Fruit fly (Drosophila melanogaster) whole organism, embryonic: ENCODE results near the gene CG14207.

Experiments used
- Abd-B ChIP-seq: fragments of 200-800 bp; sonication (Bioruptor generic); optimal IDR thresholded peaks from 2 replicates; lab custom pipeline; 2018; ENCODE audit warnings: missing biosample characterization, mild to moderate bottlenecking, missing genetic modification characterization, moderate library complexity
- Aef1 ChIP-seq: fragments of 200-800 bp; sonication (Bioruptor generic); IDR thresholded peaks from 3 replicates; pipeline ENCODE4 v1.3.6; 2022; ENCODE audit warnings: missing biosample characterization, missing genetic modification characterization
- CG11560 ChIP-seq: fragments of 200-800 bp; sonication (Bioruptor generic); IDR thresholded peaks from 3 replicates; pipeline ENCODE4 v1.3.6; 2022; ENCODE audit warnings: missing biosample characterization, missing genetic modification characterization
- CG1233 ChIP-seq: fragments of 200-800 bp; sonication (Bioruptor generic); optimal IDR thresholded peaks from 4 replicates; lab custom pipeline; 2018; ENCODE audit warnings: missing biosample characterization, mild to moderate bottlenecking, missing genetic modification characterization
- CG14014 ChIP-seq: fragments of 200-800 bp; sonication (Bioruptor generic); IDR thresholded peaks from 2 replicates; pipeline ENCODE4 v1.3.6; 2022; ENCODE audit warnings: missing biosample characterization, missing genetic modification characterization
- CG14710 ChIP-seq: fragments of 200-800 bp; sonication (Bioruptor generic); optimal IDR thresholded peaks from 3 replicates; lab custom pipeline; 2019; ENCODE audit warnings: missing biosample characterization, mild to moderate bottlenecking, missing genetic modification characterization, moderate library complexity
- CG15514 ChIP-seq: fragments of 200-800 bp; sonication (Bioruptor generic); optimal IDR thresholded peaks from 3 replicates; lab custom pipeline; 2017; ENCODE audit warnings: missing biosample characterization, missing genetic modification characterization, mild to moderate bottlenecking, moderate library complexity, missing genetic modification reagents
- CG17186 ChIP-seq: fragments of 200-800 bp; sonication (Bioruptor generic); optimal IDR thresholded peaks from 3 replicates; lab custom pipeline; 2017; ENCODE audit warnings: missing biosample characterization, missing genetic modification reagents, missing genetic modification characterization
- CG18011 ChIP-seq: fragments of 200-800 bp; sonication (Bioruptor generic); optimal IDR thresholded peaks from 2 replicates; lab custom pipeline; 2017; ENCODE audit warnings: missing biosample characterization, missing genetic modification characterization, mild to moderate bottlenecking, moderate library complexity, missing genotype
- CG18476 ChIP-seq: fragments of 200-800 bp; sonication (Bioruptor generic); optimal IDR thresholded peaks from 2 replicates; lab custom pipeline; 2016; ENCODE audit warnings: missing biosample characterization, mild to moderate bottlenecking, missing genetic modification characterization
- CG2202 ChIP-seq: fragments of 200-800 bp; sonication (Bioruptor generic); optimal IDR thresholded peaks from 2 replicates; lab custom pipeline; 2018; ENCODE audit warnings: missing biosample characterization, mild to moderate bottlenecking, missing genetic modification characterization
- CG3065 ChIP-seq: fragments of 200-800 bp; sonication (Bioruptor generic); optimal IDR thresholded peaks from 2 replicates; lab custom pipeline; 2016; ENCODE audit warnings: missing biosample characterization, missing genetic modification characterization
- CG34376 ChIP-seq: fragments of 200-800 bp; sonication (Bioruptor generic); optimal IDR thresholded peaks from 2 replicates; lab custom pipeline; 2018; ENCODE audit warnings: missing biosample characterization, mild to moderate bottlenecking, missing genetic modification characterization
- CG4328 ChIP-seq: fragments of 200-800 bp; sonication (Bioruptor generic); optimal IDR thresholded peaks from 3 replicates; lab custom pipeline; 2017; ENCODE audit warnings: missing biosample characterization, missing genetic modification reagents, missing genetic modification characterization
- CG6254 ChIP-seq: fragments of 200-800 bp; sonication (Bioruptor generic); optimal IDR thresholded peaks from 3 replicates; lab custom pipeline; 2017; ENCODE audit warnings: mild to moderate bottlenecking, missing biosample characterization, missing genetic modification reagents, missing genetic modification characterization
- CG7963 ChIP-seq: fragments of 200-800 bp; sonication (Bioruptor generic); IDR thresholded peaks from 3 replicates; pipeline ENCODE4 v1.3.6; 2022; ENCODE audit warnings: missing biosample characterization, missing genetic modification characterization; ENCODE audit not compliant: partially characterized antibody
- CG9215 ChIP-seq: fragments of 200-800 bp; sonication (Bioruptor generic); IDR thresholded peaks from 2 replicates; pipeline ENCODE4 v1.3.6; 2022; ENCODE audit warnings: missing biosample characterization, missing genetic modification characterization
- CkIIα-i1 ChIP-seq: fragments of 200-800 bp; sonication (Bioruptor generic); IDR thresholded peaks from 2 replicates; pipeline ENCODE4 v1.3.6; 2022; ENCODE audit warnings: missing biosample characterization, missing genetic modification characterization
- Dll ChIP-seq: fragments of 200-800 bp; sonication (Bioruptor generic); IDR thresholded peaks from 4 replicates; pipeline ENCODE4 v1.3.6; 2022; ENCODE audit warnings: missing biosample characterization, missing genetic modification characterization; ENCODE audit not compliant: partially characterized antibody
- HHEX ChIP-seq: fragments of 200-800 bp; sonication (Bioruptor generic); optimal IDR thresholded peaks from 3 replicates; lab custom pipeline; 2017; ENCODE audit warnings: missing biosample characterization, mild to moderate bottlenecking, missing genetic modification characterization, missing genetic modification reagents
- Hsf ChIP-seq: fragments of 200-800 bp; sonication (Bioruptor generic); optimal IDR thresholded peaks from 3 replicates; lab custom pipeline; 2016; ENCODE audit warnings: missing biosample characterization, missing genetic modification characterization
- Mad ChIP-seq: fragments of 200-800 bp; sonication (Bioruptor generic); optimal IDR thresholded peaks from 2 replicates; lab custom pipeline; 2016; ENCODE audit warnings: missing biosample characterization, missing genetic modification characterization
- Mrtf ChIP-seq: fragments of 200-800 bp; sonication (Bioruptor generic); IDR thresholded peaks from 3 replicates; pipeline ENCODE4 v1.3.6; 2022; ENCODE audit warnings: missing biosample characterization, missing genetic modification characterization
- Nf-YB ChIP-seq: fragments of 200-800 bp; sonication (Bioruptor generic); optimal IDR thresholded peaks from 3 replicates; lab custom pipeline; 2019; ENCODE audit warnings: missing biosample characterization, mild to moderate bottlenecking, missing genetic modification characterization, moderate library complexity
- Sin3A ChIP-seq: fragments of >200 bp; optimal IDR thresholded peaks from 2 replicates; lab custom pipeline; 2018
- Sox100B ChIP-seq: fragments of 200-800 bp; sonication (Bioruptor generic); optimal IDR thresholded peaks from 3 replicates; lab custom pipeline; 2018; ENCODE audit warnings: missing biosample characterization, mild to moderate bottlenecking, missing genetic modification characterization
- Sry-β ChIP-seq: fragments of 200-800 bp; sonication (Bioruptor generic); optimal IDR thresholded peaks from 2 replicates; lab custom pipeline; 2018; ENCODE audit warnings: missing biosample characterization, mild to moderate bottlenecking, missing genetic modification characterization, moderate library complexity
- YL-1 ChIP-seq: fragments of 200-800 bp; sonication (Bioruptor generic); optimal IDR thresholded peaks from 3 replicates; lab custom pipeline; 2017; ENCODE audit warnings: missing biosample characterization, mild to moderate bottlenecking, missing genetic modification characterization
- aop ChIP-seq: fragments of 200-800 bp; sonication (Bioruptor generic); IDR thresholded peaks from 2 replicates; pipeline ENCODE4 v1.3.6; 2022; ENCODE audit warnings: missing biosample characterization, missing genetic modification characterization
- bsh ChIP-seq, 2 experiments: fragments of 200-800 bp; sonication (Bioruptor generic); optimal IDR thresholded peaks; 2 replicates each; lab custom pipeline; 2017 to 2018; ENCODE audit warnings: mild to moderate bottlenecking in 2 of 2, missing biosample characterization in 2 of 2, missing genetic modification characterization in 2 of 2, moderate library complexity in 1 of 2
- cad ChIP-seq: fragments of >200 bp; optimal IDR thresholded peaks from 2 replicates; lab custom pipeline; 2017; ENCODE audit warnings: missing biosample characterization, missing genetic modification characterization
- dati ChIP-seq: fragments of 200-800 bp; sonication (Bioruptor generic); IDR thresholded peaks from 2 replicates; pipeline ENCODE4 v1.3.6; 2022; ENCODE audit warnings: missing biosample characterization, missing genetic modification characterization
- eyg ChIP-seq: fragments of 200-800 bp; sonication (Bioruptor generic); optimal IDR thresholded peaks from 3 replicates; lab custom pipeline; 2016; ENCODE audit warnings: missing biosample characterization, missing genetic modification characterization
- fd3F ChIP-seq: fragments of 200-800 bp; sonication (Bioruptor generic); optimal IDR thresholded peaks from 2 replicates; lab custom pipeline; 2018; ENCODE audit warnings: missing biosample characterization, mild to moderate bottlenecking, missing genetic modification characterization, moderate library complexity
- ftz-f1 ChIP-seq: fragments of 200-800 bp; sonication (Bioruptor generic); optimal IDR thresholded peaks from 2 replicates; lab custom pipeline; 2016; ENCODE audit warnings: missing biosample characterization, missing genetic modification characterization
- grau ChIP-seq: fragments of 200-800 bp; optimal IDR thresholded peaks from 3 replicates; lab custom pipeline; 2019; ENCODE audit warnings: missing biosample characterization, mild to moderate bottlenecking, missing genetic modification characterization, moderate library complexity
- gro ChIP-seq: fragments of 200-800 bp; sonication (Bioruptor generic); optimal IDR thresholded peaks from 2 replicates; lab custom pipeline; 2016; ENCODE audit warnings: missing biosample characterization, missing genetic modification characterization
- gsb-n ChIP-seq: fragments of 200-800 bp; sonication (Bioruptor generic); optimal IDR thresholded peaks from 3 replicates; lab custom pipeline; 2018; ENCODE audit warnings: missing biosample characterization, mild to moderate bottlenecking, missing genetic modification characterization
- hbn ChIP-seq: fragments of 200-800 bp; sonication (Bioruptor generic); IDR thresholded peaks from 2 replicates; pipeline ENCODE4 v1.3.6; 2022; ENCODE audit warnings: missing biosample characterization, missing genetic modification characterization; ENCODE audit not compliant: partially characterized antibody
- her ChIP-seq: fragments of 200-800 bp; sonication (Bioruptor generic); optimal IDR thresholded peaks from 2 replicates; lab custom pipeline; 2016; ENCODE audit warnings: missing biosample characterization, missing genetic modification characterization
- jigr1 ChIP-seq: fragments of 200-800 bp; sonication (Bioruptor generic); IDR thresholded peaks from 3 replicates; pipeline ENCODE4 v1.3.6; 2022; ENCODE audit warnings: missing biosample characterization, missing genetic modification characterization
- kay ChIP-seq: fragments of 200-800 bp; sonication (Bioruptor generic); optimal IDR thresholded peaks from 2 replicates; lab custom pipeline; 2016; ENCODE audit warnings: missing biosample characterization, missing genetic modification characterization
- lilli ChIP-seq: fragments of 200-800 bp; sonication (Bioruptor generic); optimal IDR thresholded peaks from 3 replicates; lab custom pipeline; 2016; ENCODE audit warnings: missing biosample characterization, missing genetic modification characterization
- maf-S ChIP-seq: fragments of 200-800 bp; sonication (Bioruptor generic); optimal IDR thresholded peaks from 2 replicates; lab custom pipeline; 2016; ENCODE audit warnings: missing biosample characterization, missing genetic modification characterization
- otp ChIP-seq: fragments of 200-800 bp; sonication (Bioruptor generic); IDR thresholded peaks from 3 replicates; pipeline ENCODE4, ENCODE4 v1.3.6; 2022; ENCODE audit warnings: missing biosample characterization, missing genetic modification characterization
- pho ChIP-seq: fragments of 200-800 bp; sonication (Bioruptor generic); optimal IDR thresholded peaks from 2 replicates; lab custom pipeline; 2016; ENCODE audit warnings: missing biosample characterization, missing genetic modification characterization
- sima ChIP-seq: fragments of 200-800 bp; sonication (Bioruptor generic); optimal IDR thresholded peaks from 2 replicates; lab custom pipeline; 2016; ENCODE audit warnings: missing biosample characterization, missing genetic modification characterization
- wek ChIP-seq: fragments of 200-800 bp; sonication (Bioruptor generic); optimal IDR thresholded peaks from 3 replicates; lab custom pipeline; 2018; ENCODE audit warnings: missing biosample characterization, mild to moderate bottlenecking, missing genetic modification characterization, moderate library complexity
- wor ChIP-seq: fragments of 200-800 bp; sonication (Bioruptor generic); IDR thresholded peaks from 2 replicates; pipeline ENCODE4 v1.3.6; 2022; ENCODE audit warnings: missing biosample characterization, missing genetic modification characterization
- zfh1 ChIP-seq: fragments of 200-800 bp; sonication (Bioruptor generic); IDR thresholded peaks from 3 replicates; pipeline ENCODE4 v1.3.6; 2022; ENCODE audit warnings: missing biosample characterization, missing genetic modification characterization
- zfh2 ChIP-seq: fragments of 200-800 bp; sonication (Bioruptor generic); optimal IDR thresholded peaks from 2 replicates; lab custom pipeline; 2016; ENCODE audit warnings: missing biosample characterization, missing genetic modification characterization

Gene CG14207

DNA sequence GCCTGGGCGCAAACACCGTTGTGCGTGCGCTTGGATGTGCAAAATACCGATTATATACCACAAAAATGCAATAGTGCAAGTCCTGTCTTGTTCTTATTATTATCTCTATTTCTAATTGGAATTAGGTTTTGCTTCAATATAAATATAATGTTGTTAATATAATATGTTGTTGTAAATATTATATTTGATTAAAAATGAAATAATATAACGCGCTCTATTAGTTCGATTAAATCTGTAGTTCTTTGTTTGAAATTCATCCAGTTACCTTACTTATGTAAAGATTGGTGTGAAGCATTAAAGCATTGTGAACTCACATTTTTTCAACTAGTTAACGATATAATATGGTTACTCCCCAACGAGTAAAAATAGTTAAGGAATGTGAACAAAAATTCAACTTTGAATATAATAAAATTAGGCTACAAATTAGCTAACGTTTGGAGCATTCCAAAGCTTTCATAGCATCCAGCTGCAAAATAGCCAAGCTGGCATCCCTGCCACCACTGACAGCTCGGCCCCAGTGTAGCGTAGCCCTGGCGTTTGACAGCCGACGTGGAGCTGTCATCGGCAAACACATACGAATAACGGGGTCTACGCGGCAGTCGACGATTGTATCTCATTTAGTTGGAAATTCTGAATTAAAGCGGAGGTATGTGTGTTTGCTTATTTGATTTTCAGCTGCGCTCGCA is 38.0 kb downstream of the CG14207 start, which contains the start of the genes CG12237 and Sec61gamma (continued):
- TF ChIP-seq her: no peak
- TF ChIP-seq maf-S (GFP tag; lab: Kevin White, UChicago): peak; percentile 11
- TF ChIP-seq wek (GFP tag; lab: Kevin White, UChicago): no peak
- TF ChIP-seq aop (GFP tag; lab: Robert Waterston, UW): no peak
- no peak for TF ChIP-seq CG4328 (GFP tag; lab: Kevin White, UChicago)
- TF ChIP-seq CG11560 (tag; lab: Robert Waterston, UW): no peak
- TF ChIP-seq CkIIα-i1 (GFP tag; lab: Robert Waterston, UW): no peak
- no peak for TF ChIP-seq gsb-n
- TF ChIP-seq dati: no peak
- TF ChIP-seq eyg (GFP tag; lab: Kevin White, UChicago): no peak
- peak; percentile 96 for TF ChIP-seq CG18011
- TF ChIP-seq Hsf (GFP tag; lab: Kevin White, UChicago): no peak
- no peak for TF ChIP-seq Aef1
- TF ChIP-seq zfh2 (GFP tag; lab: Kevin White, UChicago): peak; percentile 37
- TF ChIP-seq sima (GFP tag; lab: Kevin White, UChicago): no peak
- peak; percentile 60 for TF ChIP-seq CG14710
- peak; percentile 79 for TF ChIP-seq CG15514 (GFP tag; lab: Kevin White, UChicago)
- no peak for TF ChIP-seq Sox100B
- TF ChIP-seq otp (GFP tag; lab: Robert Waterston, UW): no peak
- TF ChIP-seq CG34376 (GFP tag; lab: Kevin White, UChicago): peak; percentile 48
- TF ChIP-seq Sry-β (GFP tag; lab: Kevin White, UChicago): peak; percentile 96
- TF ChIP-seq fd3F: no peak
- TF ChIP-seq Mrtf (GFP tag; lab: Robert Waterston, UW): no peak
- no peak for TF ChIP-seq Dll (GFP tag; lab: Robert Waterston, UW)
- peak; percentile 28 for TF ChIP-seq grau (tag; lab: Kevin White, UChicago)
- peak; percentile 9; the same call in 1 of the 2 replicates for TF ChIP-seq CG14014
- peak; percentile 10 for TF ChIP-seq pho (GFP tag; lab: Kevin White, UChicago)
- no peak for TF ChIP-seq CG2202
- TF ChIP-seq CG9215 (GFP tag; lab: Robert Waterston, UW): peak; percentile 29
- TF ChIP-seq CG17186: peak; percentile 29
- TF ChIP-seq CG18476 (GFP tag; lab: Kevin White, UChicago): no peak
- TF ChIP-seq hbn: no peak
- TF ChIP-seq Abd-B (GFP tag; lab: Kevin White, UChicago): no peak
- peak; percentile 16 for TF ChIP-seq Sin3A (lab: Kevin White, UChicago)
- no peak for TF ChIP-seq cad (GFP tag; lab: Kevin White, UChicago)
- TF ChIP-seq CG7963: no peak
- no peak for TF ChIP-seq bsh (GFP tag; optimal IDR thresholded peaks at IDR 0.05; lab: Kevin White, UChicago)
- no peak for TF ChIP-seq wor (GFP tag; lab: Robert Waterston, UW)
- TF ChIP-seq lilli (GFP tag; lab: Kevin White, UChicago): peak; percentile 25
- peak; percentile 9 for TF ChIP-seq Mad (GFP tag; lab: Kevin White, UChicago)
- no peak for TF ChIP-seq CG6254
- peak; percentile 20 for TF ChIP-seq ftz-f1 (GFP tag; lab: Kevin White, UChicago)
- TF ChIP-seq YL-1: peak; percentile 79
- peak; percentile 26 for TF ChIP-seq gro
- TF ChIP-seq CG3065 (GFP tag; lab: Kevin White, UChicago): no peak
- TF ChIP-seq HHEX (GFP tag; lab: Kevin White, UChicago): peak; percentile 11
- peak; percentile 33; the same call in 1 of the 3 replicates for TF ChIP-seq zfh1 (GFP tag; lab: Robert Waterston, UW)
- no peak for TF ChIP-seq jigr1 (GFP tag; lab: Robert Waterston, UW)
- TF ChIP-seq CG1233 (GFP tag; lab: Kevin White, UChicago): no peak
- no peak for TF ChIP-seq kay (GFP tag; lab: Kevin White, UChicago)
- TF ChIP-seq Nf-YB (GFP tag; lab: Kevin White, UChicago): peak; percentile 16
